Fruit fly (Drosophila melanogaster) whole organism, embryonic: ENCODE results near the gene Oatp30B.
A peak's percentile ranks its signal among the peaks of the same experiment; 100 is the strongest.

Source experiments
- Bgb ChIP-seq: fragments of 200-800 bp; sonication (Bioruptor generic); IDR thresholded peaks from 2 replicates; pipeline ENCODE4 v1.3.6; 2022; ENCODE audit warnings: missing biosample characterization, missing genetic modification characterization; ENCODE audit not compliant: partially characterized antibody
- CG10274 ChIP-seq: fragments of 200-800 bp; sonication (Bioruptor generic); optimal IDR thresholded peaks from 3 replicates; lab custom pipeline; 2017; ENCODE audit warnings: missing biosample characterization, mild to moderate bottlenecking, missing genetic modification characterization
- CG10979 ChIP-seq: fragments of 200-800 bp; sonication (Bioruptor generic); optimal IDR thresholded peaks from 2 replicates; lab custom pipeline; 2018; ENCODE audit warnings: missing biosample characterization, mild to moderate bottlenecking, missing genetic modification characterization, moderate library complexity
- CG12219 ChIP-seq: fragments of 200-800 bp; sonication (Bioruptor generic); optimal IDR thresholded peaks from 3 replicates; lab custom pipeline; 2018; ENCODE audit warnings: missing biosample characterization, mild to moderate bottlenecking, missing genetic modification characterization
- CG12744 ChIP-seq: fragments of 200-800 bp; sonication (Bioruptor generic); optimal IDR thresholded peaks from 2 replicates; lab custom pipeline; 2016; ENCODE audit warnings: missing biosample characterization, missing genetic modification characterization
- CG15011 ChIP-seq: fragments of 200-800 bp; sonication (Bioruptor generic); optimal IDR thresholded peaks from 3 replicates; lab custom pipeline; 2018; ENCODE audit warnings: missing biosample characterization, mild to moderate bottlenecking, missing genetic modification characterization
- CG15696 ChIP-seq: fragments of 200-800 bp; sonication (Bioruptor generic); optimal IDR thresholded peaks from 2 replicates; lab custom pipeline; 2019; ENCODE audit warnings: missing biosample characterization, mild to moderate bottlenecking, missing genetic modification characterization, moderate library complexity
- CG16815 ChIP-seq: fragments of 200-800 bp; sonication (Bioruptor generic); optimal IDR thresholded peaks from 3 replicates; lab custom pipeline; 2017; ENCODE audit warnings: missing biosample characterization, mild to moderate bottlenecking, missing genetic modification characterization
- CG18476 ChIP-seq: fragments of 200-800 bp; sonication (Bioruptor generic); optimal IDR thresholded peaks from 2 replicates; lab custom pipeline; 2016; ENCODE audit warnings: missing biosample characterization, mild to moderate bottlenecking, missing genetic modification characterization
- CG2120 ChIP-seq: fragments of 200-800 bp; sonication (Bioruptor generic); optimal IDR thresholded peaks from 3 replicates; lab custom pipeline; 2016; ENCODE audit warnings: missing biosample characterization, missing genetic modification characterization
- CG31224 ChIP-seq: fragments of 200-800 bp; sonication (Bioruptor generic); IDR thresholded peaks from 2 replicates; pipeline ENCODE4 v1.3.6; 2022; ENCODE audit warnings: missing biosample characterization, missing genetic modification characterization
- CG33557 ChIP-seq: fragments of 200-800 bp; sonication (Bioruptor generic); optimal IDR thresholded peaks from 2 replicates; lab custom pipeline; 2019; ENCODE audit warnings: missing biosample characterization, mild to moderate bottlenecking, missing genetic modification characterization, moderate library complexity
- CG7745 ChIP-seq: fragments of 200-800 bp; sonication (Bioruptor generic); optimal IDR thresholded peaks from 2 replicates; lab custom pipeline; 2018; ENCODE audit warnings: missing biosample characterization, mild to moderate bottlenecking, missing genetic modification characterization, moderate library complexity
- Chrac-16 ChIP-seq: fragments of 200-800 bp; sonication (Bioruptor generic); optimal IDR thresholded peaks from 3 replicates; lab custom pipeline; 2016; ENCODE audit warnings: missing biosample characterization, missing genetic modification characterization
- D19A ChIP-seq: fragments of 200-800 bp; optimal IDR thresholded peaks from 3 replicates; lab custom pipeline; 2019; ENCODE audit warnings: missing biosample characterization, mild to moderate bottlenecking, missing genetic modification characterization, moderate library complexity
- Fer3 ChIP-seq: fragments of 200-800 bp; sonication (Bioruptor generic); optimal IDR thresholded peaks from 2 replicates; lab custom pipeline; 2018; ENCODE audit warnings: missing biosample characterization, mild to moderate bottlenecking, missing genetic modification characterization, moderate library complexity
- Gsc ChIP-seq: fragments of 200-800 bp; sonication (Bioruptor generic); IDR thresholded peaks from 2 replicates; pipeline ENCODE4 v1.3.6; 2022; ENCODE audit warnings: missing biosample characterization, missing genetic modification characterization
- HHEX ChIP-seq: fragments of 200-800 bp; sonication (Bioruptor generic); optimal IDR thresholded peaks from 3 replicates; lab custom pipeline; 2017; ENCODE audit warnings: missing biosample characterization, mild to moderate bottlenecking, missing genetic modification characterization, missing genetic modification reagents
- Hey ChIP-seq: fragments of 200-800 bp; sonication (Bioruptor generic); optimal IDR thresholded peaks from 3 replicates; lab custom pipeline; 2018; ENCODE audit warnings: missing biosample characterization, mild to moderate bottlenecking, missing genetic modification characterization
- Lhr ChIP-seq: fragments of 200-800 bp; sonication (Bioruptor generic); optimal IDR thresholded peaks from 3 replicates; lab custom pipeline; 2017; ENCODE audit warnings: mild to moderate bottlenecking, missing biosample characterization, missing genetic modification reagents, missing genetic modification characterization
- Pdp1 ChIP-seq, 2 experiments: fragments of 200-800 bp; sonication (Bioruptor generic); optimal IDR thresholded peaks; 3 replicates each; lab custom pipeline; 2016; ENCODE audit warnings: missing biosample characterization in 2 of 2, missing genetic modification characterization in 2 of 2, mild to moderate bottlenecking in 1 of 2, moderate library complexity in 1 of 2
- Poxn ChIP-seq: fragments of 200-800 bp; sonication (Bioruptor generic); IDR thresholded peaks from 2 replicates; pipeline ENCODE4 v1.3.6; 2022; ENCODE audit warnings: missing biosample characterization, missing genetic modification characterization
- Ravus ChIP-seq: fragments of 200-800 bp; sonication (Bioruptor generic); IDR thresholded peaks from 2 replicates; pipeline ENCODE4 v1.3.6; 2022; ENCODE audit warnings: missing biosample characterization, missing genetic modification characterization
- Spps ChIP-seq: fragments of 200-800 bp; sonication (Bioruptor generic); optimal IDR thresholded peaks from 2 replicates; lab custom pipeline; 2018; ENCODE audit warnings: missing biosample characterization, mild to moderate bottlenecking, missing genetic modification characterization
- Sry-β ChIP-seq: fragments of 200-800 bp; sonication (Bioruptor generic); optimal IDR thresholded peaks from 2 replicates; lab custom pipeline; 2018; ENCODE audit warnings: missing biosample characterization, mild to moderate bottlenecking, missing genetic modification characterization, moderate library complexity
- Sry-δ ChIP-seq: fragments of 200-800 bp; sonication (Bioruptor generic); optimal IDR thresholded peaks from 2 replicates; lab custom pipeline; 2016; ENCODE audit warnings: missing biosample characterization, missing genetic modification characterization
- Stat92E ChIP-seq, 3 experiments: fragments of >200 bp in 2 of 3; fragments of 200-800 bp in 1 of 3; sonication (Bioruptor generic) in 1 of 3; optimal IDR thresholded peaks; 2 replicates each; lab custom pipeline; 2017 to 2019; ENCODE audit warnings: missing biosample characterization in 3 of 3, missing genetic modification characterization in 3 of 3, mild to moderate bottlenecking in 1 of 3, moderate library complexity in 1 of 3
- Taf1 ChIP-seq: fragments of 200-800 bp; sonication (Bioruptor generic); IDR thresholded peaks from 2 replicates; pipeline ENCODE4 v1.3.6; 2022; ENCODE audit warnings: missing biosample characterization, missing genetic modification characterization
- Trl ChIP-seq, 3 experiments: fragments of >200 bp in 2 of 3; fragments of 200-800 bp in 1 of 3; sonication (Bioruptor generic) in 1 of 3; optimal IDR thresholded peaks; 2 replicates in 1 of 3; 3 replicates in 2 of 3; lab custom pipeline; 2016 to 2017; ENCODE audit warnings: missing biosample characterization in 1 of 3, missing genetic modification characterization in 1 of 3
- ap ChIP-seq: fragments of 200-800 bp; sonication (Bioruptor generic); IDR thresholded peaks from 2 replicates; pipeline ENCODE4 v1.3.6; 2022; ENCODE audit warnings: missing biosample characterization, missing genetic modification characterization
- bcd ChIP-seq: fragments of 200-800 bp; sonication (Bioruptor generic); optimal IDR thresholded peaks from 2 replicates; lab custom pipeline; 2017; ENCODE audit warnings: missing biosample characterization, mild to moderate bottlenecking, missing genetic modification characterization
- caup ChIP-seq: fragments of 200-800 bp; sonication (Bioruptor generic); optimal IDR thresholded peaks from 3 replicates; lab custom pipeline; 2017; ENCODE audit warnings: missing biosample characterization, mild to moderate bottlenecking, missing genetic modification characterization, moderate library complexity; ENCODE audit not compliant: severe bottlenecking
- crp ChIP-seq, 2 experiments: fragments of 200-800 bp; sonication (Bioruptor generic); optimal IDR thresholded peaks; 2 replicates in 1 of 2; 3 replicates in 1 of 2; lab custom pipeline; 2017; ENCODE audit warnings: missing biosample characterization in 2 of 2, missing genetic modification characterization in 2 of 2, mild to moderate bottlenecking in 1 of 2, moderate library complexity in 1 of 2
- fru ChIP-seq: fragments of >200 bp; optimal IDR thresholded peaks from 2 replicates; lab custom pipeline; 2017
- gcm ChIP-seq: fragments of 200-800 bp; sonication (Bioruptor generic); optimal IDR thresholded peaks from 2 replicates; lab custom pipeline; 2019; ENCODE audit warnings: missing biosample characterization, mild to moderate bottlenecking, missing genetic modification characterization, moderate library complexity
- hb ChIP-seq: fragments of 200-800 bp; sonication (Bioruptor generic); IDR thresholded peaks from 3 replicates; pipeline ENCODE4 v1.3.6; 2022; ENCODE audit warnings: missing biosample characterization, missing genetic modification characterization; ENCODE audit not compliant: partially characterized antibody
- kah ChIP-seq: fragments of 200-800 bp; sonication (Bioruptor generic); optimal IDR thresholded peaks from 2 replicates; lab custom pipeline; 2018; ENCODE audit warnings: missing biosample characterization, mild to moderate bottlenecking, missing genetic modification characterization
- kay ChIP-seq: fragments of 200-800 bp; sonication (Bioruptor generic); optimal IDR thresholded peaks from 2 replicates; lab custom pipeline; 2016; ENCODE audit warnings: missing biosample characterization, missing genetic modification characterization
- lab ChIP-seq: fragments of 200-800 bp; sonication (Bioruptor generic); optimal IDR thresholded peaks from 3 replicates; lab custom pipeline; 2017; ENCODE audit warnings: missing biosample characterization, missing genetic modification characterization, mild to moderate bottlenecking, moderate library complexity, missing genetic modification reagents
- luna ChIP-seq: fragments of 200-800 bp; sonication (Bioruptor generic); optimal IDR thresholded peaks from 2 replicates; lab custom pipeline; 2016; ENCODE audit warnings: missing biosample characterization, missing genetic modification characterization
- nerfin-1 ChIP-seq: fragments of 200-800 bp; sonication (Bioruptor generic); optimal IDR thresholded peaks from 3 replicates; lab custom pipeline; 2019; ENCODE audit warnings: missing biosample characterization, mild to moderate bottlenecking, missing genetic modification characterization, moderate library complexity
- pzg ChIP-seq: fragments of 200-800 bp; sonication (Bioruptor generic); optimal IDR thresholded peaks from 3 replicates; lab custom pipeline; 2018; ENCODE audit warnings: missing biosample characterization, mild to moderate bottlenecking, missing genetic modification characterization, moderate library complexity
- scrt ChIP-seq: fragments of 200-800 bp; sonication (Bioruptor generic); optimal IDR thresholded peaks from 2 replicates; lab custom pipeline; 2018; ENCODE audit warnings: missing biosample characterization, mild to moderate bottlenecking, missing genetic modification characterization, moderate library complexity
- slou ChIP-seq: fragments of 200-800 bp; sonication (Bioruptor generic); optimal IDR thresholded peaks from 3 replicates; lab custom pipeline; 2016; ENCODE audit warnings: missing biosample characterization, missing genetic modification characterization
- so ChIP-seq: fragments of 200-800 bp; sonication (Bioruptor generic); IDR thresholded peaks from 3 replicates; pipeline ENCODE4 v1.3.6; 2022; ENCODE audit warnings: missing biosample characterization, missing genetic modification characterization
- tgo ChIP-seq: fragments of 200-800 bp; sonication (Bioruptor generic); IDR thresholded peaks from 3 replicates; pipeline ENCODE4 v1.3.6; 2022; ENCODE audit warnings: missing biosample characterization, missing genetic modification characterization
- unpg ChIP-seq: fragments of 200-800 bp; sonication (Bioruptor generic); optimal IDR thresholded peaks from 3 replicates; lab custom pipeline; 2018; ENCODE audit warnings: missing biosample characterization, mild to moderate bottlenecking, missing genetic modification characterization, moderate library complexity
- zen ChIP-seq: fragments of 200-800 bp; sonication (Bioruptor generic); optimal IDR thresholded peaks from 3 replicates; lab custom pipeline; 2018; ENCODE audit warnings: missing biosample characterization, mild to moderate bottlenecking, missing genetic modification characterization, moderate library complexity

Gene Oatp30B

DNA sequence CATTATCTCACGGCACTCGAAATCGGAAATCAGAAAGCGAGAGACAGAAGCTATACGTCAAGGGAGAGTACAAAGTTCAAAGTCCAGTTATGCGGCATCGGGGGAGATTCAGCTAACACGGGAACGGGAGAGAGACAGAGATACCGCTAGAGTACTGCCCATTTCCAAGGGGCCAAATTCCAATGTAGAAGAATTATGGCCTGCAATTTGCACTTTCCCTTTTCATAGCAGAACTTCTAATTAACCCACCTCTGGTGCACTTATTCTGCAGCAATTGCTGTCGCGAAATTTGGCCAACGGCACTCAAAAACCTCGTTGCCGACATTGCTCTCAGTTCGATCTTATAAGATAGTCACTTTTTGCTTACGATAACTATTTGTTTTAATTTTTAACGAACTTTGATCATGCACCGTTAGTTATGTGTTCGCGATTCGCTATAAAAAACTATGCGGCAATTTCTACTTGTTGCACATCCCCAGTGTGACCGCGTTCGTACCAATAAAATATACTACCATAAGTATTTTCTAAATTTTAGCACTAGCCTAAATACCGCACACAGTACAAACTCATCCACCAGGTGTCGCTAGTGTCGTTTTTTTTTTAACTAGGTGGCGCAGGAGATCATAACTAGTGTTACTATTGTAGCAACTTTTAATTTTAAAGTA lies 55.4 kb downstream of the Oatp30B start, which contains the start of gene Mtpalpha (continued):
- TF ChIP-seq lab (GFP tag; lab: Kevin White, UChicago), result no peak
- TF ChIP-seq Bgb (GFP tag; lab: Robert Waterston, UW), result no peak; the same call in 1 of the 2 replicates
- TF ChIP-seq caup (GFP tag; lab: Kevin White, UChicago), result peak; percentile 26
- TF ChIP-seq CG10274 (GFP tag; lab: Kevin White, UChicago), result no peak
- no peak for TF ChIP-seq Sry-β
- TF ChIP-seq CG16815, result no peak
- TF ChIP-seq CG7745 (tag; lab: Kevin White, UChicago), result no peak
- no peak for TF ChIP-seq bcd (GFP tag; lab: Kevin White, UChicago)
- no peak for TF ChIP-seq CG18476 (GFP tag; lab: Kevin White, UChicago)
- TF ChIP-seq Hey (tag; lab: Kevin White, UChicago), result no peak
- no peak for TF ChIP-seq ap (GFP tag; lab: Robert Waterston, UW)
- TF ChIP-seq CG10979 (tag; lab: Kevin White, UChicago), result peak; percentile 100
- TF ChIP-seq Pdp1 (GFP tag; optimal IDR thresholded peaks at IDR 0.05; lab: Kevin White, UChicago), result peak; percentile 32 to 77
- no peak for TF ChIP-seq CG33557
- TF ChIP-seq Trl (optimal IDR thresholded peaks at IDR 0.05; lab: Kevin White, UChicago), result peak in 1 of 2 experiments; percentile 13
- peak; percentile 27 for TF ChIP-seq Trl (GFP tag; optimal IDR thresholded peaks at IDR 0.05; lab: Kevin White, UChicago)
- no peak for TF ChIP-seq CG12219
- no peak for TF ChIP-seq CG31224
- TF ChIP-seq CG15696 (tag; lab: Kevin White, UChicago), result peak; percentile 52
- TF ChIP-seq tgo, result 0 out of 3 replicates have a peak, but pooled peaks have one; percentile 17
- no peak for TF ChIP-seq Gsc (GFP tag; lab: Robert Waterston, UW)
- peak; percentile 88 for TF ChIP-seq kah (GFP tag; lab: Kevin White, UChicago)
- TF ChIP-seq zen, result no peak
- TF ChIP-seq nerfin-1 (tag; lab: Kevin White, UChicago), result peak; percentile 16
- TF ChIP-seq Sry-δ (GFP tag; lab: Kevin White, UChicago), result peak; percentile 43
- TF ChIP-seq Fer3 (tag; lab: Kevin White, UChicago), result peak; percentile 4
- no peak for TF ChIP-seq kay (GFP tag; lab: Kevin White, UChicago)
- peak; percentile 31 for TF ChIP-seq HHEX (GFP tag; lab: Kevin White, UChicago)
- TF ChIP-seq scrt, result peak; percentile 99
- TF ChIP-seq slou (GFP tag; lab: Kevin White, UChicago), result no peak
- no peak for TF ChIP-seq Poxn (GFP tag; lab: Robert Waterston, UW)
- peak in 1 of 3 experiments; percentile 40 for TF ChIP-seq Stat92E (GFP tag; optimal IDR thresholded peaks at IDR 0.05; lab: Kevin White, UChicago)
- TF ChIP-seq fru, result no peak
- no peak for TF ChIP-seq gcm (GFP tag; lab: Kevin White, UChicago)
- peak; percentile 88 for TF ChIP-seq Lhr (GFP tag; lab: Kevin White, UChicago)
- TF ChIP-seq Ravus, result no peak
- TF ChIP-seq Taf1 (GFP tag; lab: Robert Waterston, UW), result no peak
- TF ChIP-seq CG12744 (GFP tag; lab: Kevin White, UChicago), result peak; percentile 27
- TF ChIP-seq CG15011 (GFP tag; lab: Kevin White, UChicago), result no peak
- TF ChIP-seq Spps (tag; lab: Kevin White, UChicago), result no peak
- no peak for TF ChIP-seq so (GFP tag; lab: Robert Waterston, UW)
- TF ChIP-seq crp (GFP tag; optimal IDR thresholded peaks at IDR 0.05; lab: Kevin White, UChicago), result no peak
- TF ChIP-seq pzg (GFP tag; lab: Kevin White, UChicago), result peak; percentile 73
- TF ChIP-seq D19A (tag; lab: Kevin White, UChicago), result no peak
- TF ChIP-seq unpg (GFP tag; lab: Kevin White, UChicago), result peak; percentile 45
- TF ChIP-seq CG2120 (GFP tag; lab: Kevin White, UChicago), result peak; percentile 38
- no peak for TF ChIP-seq luna
- TF ChIP-seq hb (GFP tag; lab: Robert Waterston, UW), result no peak
- TF ChIP-seq Chrac-16 (GFP tag; lab: Kevin White, UChicago), result peak; percentile 56
